Worm (Caenorhabditis elegans) whole organism, mixed stage, embryonic: Measurements from ENCODE around the gene srlf-35.

Experiments
- blmp-1 ChIP-seq: fragments of 150-350 bp; optimal IDR thresholded peaks from 2 replicates; lab custom pipeline; 2014; ENCODE audit warnings: missing biosample characterization, missing genetic modification characterization
- ces-1 ChIP-seq: fragments of 150-350 bp; optimal IDR thresholded peaks from 2 replicates; lab custom pipeline; 2014; ENCODE audit warnings: missing biosample characterization, missing genetic modification reagents, missing genetic modification characterization
- elt-3 ChIP-seq: fragments of 150-350 bp; optimal IDR thresholded peaks from 2 replicates; lab custom pipeline; 2014; ENCODE audit warnings: missing biosample characterization, missing genetic modification characterization
- lin-13 ChIP-seq: fragments of 150-350 bp; optimal IDR thresholded peaks from 2 replicates; lab custom pipeline; 2014; ENCODE audit warnings: missing biosample characterization, missing genetic modification characterization
- lin-32 ChIP-seq: fragments of 200-800 bp; sonication (Bioruptor generic); optimal IDR thresholded peaks from 2 replicates; lab custom pipeline; 2018; ENCODE audit warnings: mild to moderate bottlenecking, missing genetic modification characterization, missing compliant biosample characterization
- lsy-2 ChIP-seq: fragments of 150-350 bp; optimal IDR thresholded peaks from 2 replicates; lab custom pipeline; 2014; ENCODE audit warnings: missing biosample characterization, missing genetic modification characterization
- mab-5 ChIP-seq: fragments of 150-350 bp; optimal IDR thresholded peaks from 2 replicates; lab custom pipeline; 2014; ENCODE audit warnings: missing biosample characterization, missing genetic modification characterization
- mep-1 ChIP-seq: fragments of 150-350 bp; optimal IDR thresholded peaks from 2 replicates; lab custom pipeline; 2017; ENCODE audit warnings: missing biosample characterization, missing genetic modification reagents, missing genetic modification characterization, inconsistent platforms
- nhr-237 ChIP-seq: fragments of 150-350 bp; optimal IDR thresholded peaks from 2 replicates; lab custom pipeline; 2014; ENCODE audit warnings: missing biosample characterization, missing genetic modification characterization
- nhr-28 ChIP-seq: fragments of 150-350 bp; optimal IDR thresholded peaks from 2 replicates; lab custom pipeline; 2014; ENCODE audit warnings: missing biosample characterization, missing genetic modification characterization
- snpc-4 ChIP-seq: fragments of 150-350 bp; optimal IDR thresholded peaks from 2 replicates; lab custom pipeline; 2014; ENCODE audit warnings: missing biosample characterization, missing genetic modification characterization
- unc-62 ChIP-seq: fragments of 150-350 bp; optimal IDR thresholded peaks from 2 replicates; lab custom pipeline; 2014; ENCODE audit warnings: missing biosample characterization, missing genetic modification reagents, missing genetic modification characterization
- zip-8 ChIP-seq: fragments of 150-350 bp; optimal IDR thresholded peaks from 2 replicates; lab custom pipeline; 2014; ENCODE audit warnings: missing biosample characterization, missing genetic modification characterization

- no peak for TF ChIP-seq unc-62
- TF ChIP-seq snpc-4 (tag; lab: Kevin White, UChicago) = no peak
- no peak for TF ChIP-seq lsy-2 (tag; lab: Kevin White, UChicago)
- TF ChIP-seq nhr-237 (tag; lab: Kevin White, UChicago) = no peak
- no peak for TF ChIP-seq mep-1
- no peak for TF ChIP-seq ces-1 (GFP tag; lab: Kevin White, UChicago)
- TF ChIP-seq nhr-28 = no peak
- TF ChIP-seq elt-3 (tag; lab: Kevin White, UChicago) = no peak
- no peak for TF ChIP-seq zip-8 (tag; lab: Kevin White, UChicago)
- TF ChIP-seq lin-32 (GFP tag; lab: Kevin White, UChicago) = no peak
- no peak for TF ChIP-seq blmp-1 (tag; lab: Kevin White, UChicago)
- TF ChIP-seq mab-5 (tag; lab: Kevin White, UChicago) = no peak
- TF ChIP-seq lin-13 (tag; lab: Kevin White, UChicago) = no peak
Observed at ce11 chrV:489320-489719, 14.5 kb upstream of the srlf-35 start, which contains the start of gene nhr-106.
